Worm (Caenorhabditis elegans) whole organism, late embryonic: ENCODE measurements around the gene saps-1.

Experiments used
- C08G9.2 ChIP-seq: sonication (generic microtip); optimal IDR thresholded peaks from 2 replicates; lab custom pipeline; 2016; ENCODE audit warnings: mild to moderate bottlenecking, missing genetic modification characterization, moderate library complexity, missing compliant biosample characterization
- F13H6.1 ChIP-seq: sonication (generic microtip); optimal IDR thresholded peaks from 2 replicates; lab custom pipeline; 2016; ENCODE audit warnings: missing genetic modification characterization, missing compliant biosample characterization
- K09A11.1 ChIP-seq: sonication (generic microtip); optimal IDR thresholded peaks from 2 replicates; lab custom pipeline; 2017; ENCODE audit warnings: antibody characterized with exemption, mild to moderate bottlenecking, missing genetic modification characterization, missing compliant biosample characterization; ENCODE audit not compliant: insufficient read depth
- T23F11.4 ChIP-seq: fragments of 200-800 bp; sonication (Bioruptor generic); optimal IDR thresholded peaks from 2 replicates; lab custom pipeline; 2018; ENCODE audit warnings: mild to moderate bottlenecking, missing genetic modification characterization, missing compliant biosample characterization
- ceh-14 ChIP-seq: sonication (generic microtip); optimal IDR thresholded peaks from 2 replicates; lab custom pipeline; 2016; ENCODE audit warnings: missing genotype, missing genetic modification characterization, missing compliant biosample characterization
- ceh-19 ChIP-seq: fragments of 200-800 bp; sonication (Bioruptor generic); optimal IDR thresholded peaks from 2 replicates; lab custom pipeline; 2018; ENCODE audit warnings: mild to moderate bottlenecking, missing genetic modification characterization, missing compliant biosample characterization
- ceh-2 ChIP-seq: sonication (generic microtip); optimal IDR thresholded peaks from 2 replicates; lab custom pipeline; 2016; ENCODE audit warnings: missing genotype, missing genetic modification characterization, missing compliant biosample characterization
- ceh-22 ChIP-seq: sonication (generic microtip); optimal IDR thresholded peaks from 2 replicates; lab custom pipeline; 2017; ENCODE audit warnings: missing biosample characterization, missing genetic modification characterization
- ceh-24 ChIP-seq: sonication (generic microtip); optimal IDR thresholded peaks from 2 replicates; lab custom pipeline; 2016; ENCODE audit warnings: mild to moderate bottlenecking, missing genetic modification characterization, missing compliant biosample characterization
- ceh-31 ChIP-seq: sonication (generic microtip); optimal IDR thresholded peaks from 2 replicates; lab custom pipeline; 2016; ENCODE audit warnings: missing genetic modification characterization, missing compliant biosample characterization
- ceh-45 ChIP-seq: fragments of 200-800 bp; sonication (Bioruptor generic); IDR thresholded peaks from 2 replicates; pipeline ENCODE4 v1.3.6; 2022; ENCODE audit warnings: missing genetic modification reagents, missing genetic modification characterization, missing compliant biosample characterization
- ceh-9 ChIP-seq: sonication (generic microtip); optimal IDR thresholded peaks from 2 replicates; lab custom pipeline; 2016; ENCODE audit warnings: mild to moderate bottlenecking, missing genetic modification characterization, inconsistent platforms, missing compliant biosample characterization
- che-1 ChIP-seq: sonication (generic microtip); optimal IDR thresholded peaks from 2 replicates; lab custom pipeline; 2016; ENCODE audit warnings: mild to moderate bottlenecking, missing genetic modification characterization, missing compliant biosample characterization
- dmd-4 ChIP-seq: sonication (generic microtip); optimal IDR thresholded peaks from 2 replicates; lab custom pipeline; 2016; ENCODE audit warnings: borderline replicate concordance, missing genetic modification characterization, missing compliant biosample characterization
- dve-1 ChIP-seq: sonication (generic microtip); optimal IDR thresholded peaks from 2 replicates; lab custom pipeline; 2017; ENCODE audit warnings: antibody characterized with exemption, mild to moderate bottlenecking, missing genetic modification characterization, missing compliant biosample characterization
- elt-2 ChIP-seq: sonication (generic microtip); optimal IDR thresholded peaks from 2 replicates; lab custom pipeline; 2016; ENCODE audit warnings: missing genetic modification reagents, missing genetic modification characterization, missing compliant biosample characterization
- ets-4 ChIP-seq: sonication (generic microtip); optimal IDR thresholded peaks from 2 replicates; lab custom pipeline; 2016; ENCODE audit warnings: missing genetic modification characterization, missing compliant biosample characterization
- fkh-6 ChIP-seq: sonication (generic microtip); optimal IDR thresholded peaks from 2 replicates; lab custom pipeline; 2016; ENCODE audit warnings: missing genetic modification characterization, missing compliant biosample characterization
- gmeb-2 ChIP-seq: sonication (generic microtip); optimal IDR thresholded peaks from 2 replicates; lab custom pipeline; 2016; ENCODE audit warnings: missing genetic modification characterization, inconsistent platforms, missing compliant biosample characterization
- hlh-30 ChIP-seq: sonication (generic microtip); optimal IDR thresholded peaks from 2 replicates; lab custom pipeline; 2017; ENCODE audit warnings: antibody characterized with exemption, missing genetic modification characterization, missing compliant biosample characterization; ENCODE audit not compliant: insufficient read depth
- madf-2 ChIP-seq: sonication (generic microtip); optimal IDR thresholded peaks from 2 replicates; lab custom pipeline; 2017; ENCODE audit warnings: missing genetic modification characterization, missing compliant biosample characterization
- nfya-1 ChIP-seq: sonication (generic microtip); optimal IDR thresholded peaks from 2 replicates; lab custom pipeline; 2017; ENCODE audit warnings: missing genetic modification characterization, mild to moderate bottlenecking, missing compliant biosample characterization, antibody characterized with exemption, moderate library complexity
- nhr-232 ChIP-seq: sonication (generic microtip); optimal IDR thresholded peaks from 2 replicates; lab custom pipeline; 2016; ENCODE audit warnings: missing genetic modification characterization, missing compliant biosample characterization
- npax-4 ChIP-seq: sonication (generic microtip); optimal IDR thresholded peaks from 2 replicates; lab custom pipeline; 2016; ENCODE audit warnings: missing genetic modification characterization, missing compliant biosample characterization
- pag-3 ChIP-seq: sonication (generic microtip); optimal IDR thresholded peaks from 2 replicates; lab custom pipeline; 2016; ENCODE audit warnings: missing compliant biosample characterization, missing genetic modification characterization, borderline replicate concordance
- pat-9 ChIP-seq: fragments of 200-800 bp; sonication (Bioruptor generic); optimal IDR thresholded peaks from 2 replicates; lab custom pipeline; 2018; ENCODE audit warnings: mild to moderate bottlenecking, missing genetic modification characterization, moderate library complexity, missing compliant biosample characterization
- pqm-1 ChIP-seq: sonication (generic microtip); optimal IDR thresholded peaks from 2 replicates; lab custom pipeline; 2016; ENCODE audit warnings: missing genetic modification characterization, missing compliant biosample characterization
- pros-1 ChIP-seq: fragments of 150-350 bp; optimal IDR thresholded peaks from 2 replicates; lab custom pipeline; 2014; ENCODE audit warnings: missing biosample characterization, missing genetic modification reagents, missing genetic modification characterization
- ref-2 ChIP-seq: sonication (generic microtip); optimal IDR thresholded peaks from 2 replicates; lab custom pipeline; 2016; ENCODE audit warnings: missing genetic modification characterization, missing compliant biosample characterization
- rnt-1 ChIP-seq: sonication (generic microtip); optimal IDR thresholded peaks from 2 replicates; lab custom pipeline; 2016; ENCODE audit warnings: missing genetic modification characterization, missing compliant biosample characterization
- sdc-2 ChIP-seq: sonication (generic microtip); optimal IDR thresholded peaks from 2 replicates; lab custom pipeline; 2016; ENCODE audit warnings: missing genotype, missing genetic modification characterization, missing compliant biosample characterization
- syd-9 ChIP-seq: sonication (generic microtip); optimal IDR thresholded peaks from 2 replicates; lab custom pipeline; 2016; ENCODE audit warnings: mild to moderate bottlenecking, missing genetic modification characterization, moderate library complexity, missing compliant biosample characterization
- unc-3 ChIP-seq, 2 experiments: fragments of 200-800 bp in 1 of 2; sonication (Bioruptor generic) in 1 of 2; sonication (generic microtip) in 1 of 2; conservative IDR thresholded peaks in 1 of 2; optimal IDR thresholded peaks in 1 of 2; 2 replicates each; pipeline versions ENCODE4 v1.3.6 to Lab custom; 2016 to 2022; ENCODE audit warnings: missing compliant biosample characterization in 2 of 2, missing genetic modification characterization in 2 of 2, missing genetic modification reagents in 1 of 2
- unc-42 ChIP-seq: sonication (generic microtip); optimal IDR thresholded peaks from 2 replicates; lab custom pipeline; 2016; ENCODE audit warnings: missing genotype, missing genetic modification characterization, missing compliant biosample characterization

Gene saps-1

ce11 chrII:11307332-11307731 is 9.8 kb downstream of the saps-1 start:
- no peak for TF ChIP-seq madf-2
- no peak for TF ChIP-seq unc-3 (GFP tag; conservative IDR thresholded peaks at IDR 0.05; lab: Robert Waterston, UW)
- TF ChIP-seq unc-3 (tag; optimal IDR thresholded peaks at IDR 0.05; lab: Kevin White, UChicago), result no peak
- TF ChIP-seq pros-1, result no peak
- no peak for TF ChIP-seq ceh-45 (GFP tag; lab: Robert Waterston, UW)
- TF ChIP-seq F13H6.1 (tag; lab: Kevin White, UChicago), result no peak
- TF ChIP-seq sdc-2 (tag; lab: Kevin White, UChicago), result no peak
- TF ChIP-seq pqm-1, result no peak
- no peak for TF ChIP-seq npax-4
- no peak for TF ChIP-seq ets-4 (tag; lab: Kevin White, UChicago)
- no peak for TF ChIP-seq che-1 (tag; lab: Kevin White, UChicago)
- no peak for TF ChIP-seq nfya-1 (tag; lab: Kevin White, UChicago)
- no peak for TF ChIP-seq gmeb-2 (tag; lab: Kevin White, UChicago)
- no peak for TF ChIP-seq ceh-31 (tag; lab: Kevin White, UChicago)
- no peak for TF ChIP-seq ceh-9 (tag; lab: Kevin White, UChicago)

ce11 chrII:11307953-11308352 is 10.5 kb downstream of the saps-1 start:
- TF ChIP-seq ref-2 (tag; lab: Kevin White, UChicago) (no peak), rnt-1 (tag; lab: Kevin White, UChicago) (no peak)

DNA sequence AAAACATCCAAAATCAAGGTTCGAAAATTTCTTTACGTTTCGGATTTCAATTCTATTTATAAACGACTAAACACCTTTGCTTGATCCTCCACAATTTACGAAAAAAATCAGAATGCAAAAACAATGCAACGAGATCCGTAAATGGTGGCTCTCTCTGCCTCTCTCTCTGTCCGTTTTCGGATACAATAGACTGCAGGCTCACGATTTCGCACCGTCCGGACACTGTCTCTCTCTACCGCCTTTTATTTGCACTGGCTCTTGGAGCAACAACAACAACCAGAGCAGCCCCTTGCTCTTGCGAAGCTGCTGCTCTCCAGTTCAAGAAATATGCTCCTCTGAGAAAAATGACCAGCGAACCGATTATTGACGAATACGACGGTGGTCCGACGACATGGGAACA is 14.7 kb downstream of the saps-1 start, which contains the start of gene T24F1.7:
TSS of gene T24F1.7 (plus strand) at position 301 of the 400 bp plus-strand sequence.
- TF ChIP-seq hlh-30 (tag; lab: Kevin White, UChicago) (no peak), pag-3 (tag; lab: Kevin White, UChicago) (no peak), dve-1 (no peak), ceh-24 (tag; lab: Kevin White, UChicago) (no peak), dmd-4 (tag; lab: Kevin White, UChicago) (no peak), sdc-2 (tag; lab: Kevin White, UChicago) (no peak), C08G9.2 (tag; lab: Kevin White, UChicago) (no peak)

ce11 chrII:11314165-11314564 is 16.7 kb downstream of the saps-1 start, which contains the start of gene T24F1.4:
T24F1.4 (minus strand) TSS chrII:11314265.
- TF ChIP-seq ceh-22 (tag; lab: Kevin White, UChicago) (no peak), elt-2 (tag; lab: Kevin White, UChicago) (no peak), dmd-4 (tag; lab: Kevin White, UChicago) (no peak), K09A11.1 (tag; lab: Kevin White, UChicago) (no peak), ceh-2 (no peak), F13H6.1 (tag; lab: Kevin White, UChicago) (no peak), T23F11.4 (GFP tag; lab: Kevin White, UChicago) (no peak), pat-9 (tag; lab: Kevin White, UChicago) (no peak), hlh-30 (tag; lab: Kevin White, UChicago) (no peak), ceh-14 (tag; lab: Kevin White, UChicago) (no peak), nhr-232 (tag; lab: Kevin White, UChicago) (no peak)

DNA sequence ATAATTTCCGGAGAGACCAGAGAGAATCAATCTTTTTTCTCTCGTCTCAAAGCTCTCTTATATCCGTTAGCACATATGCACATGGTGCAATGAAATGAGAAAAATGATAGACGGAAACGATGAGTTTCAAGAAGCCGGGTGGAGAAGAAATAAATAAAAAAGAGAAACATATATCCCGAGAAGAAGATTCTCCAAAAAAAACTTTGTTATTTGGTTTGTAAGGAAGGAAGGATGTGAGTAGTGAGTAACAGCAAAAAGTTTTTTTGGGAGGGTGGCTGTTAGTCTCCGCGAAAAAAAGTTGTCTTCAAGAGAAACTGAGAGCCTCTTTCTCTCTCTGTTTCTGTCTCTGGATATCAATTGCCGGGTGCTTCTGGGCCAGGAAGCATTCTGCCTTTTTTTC is 19.2 kb downstream of the saps-1 start:
- TF ChIP-seq fkh-6 (tag; lab: Kevin White, UChicago) (no peak), syd-9 (tag; lab: Kevin White, UChicago) (no peak), pros-1 (no peak), unc-42 (peak; percentile 63), ceh-19 (GFP tag; lab: Kevin White, UChicago) (no peak)
- TF ChIP-seq, all 69 proteins: peak for 1
